Worm (Caenorhabditis elegans) whole organism, mixed stage, embryonic: Measurements from ENCODE around the gene T08E11.1.

Experiments used
- bed-3 ChIP-seq: fragments of 200-800 bp; sonication (Bioruptor generic); optimal IDR thresholded peaks from 3 replicates; lab custom pipeline; 2018; ENCODE audit warnings: mild to moderate bottlenecking, missing genetic modification characterization, moderate library complexity, missing compliant biosample characterization
- ceh-43 ChIP-seq: fragments of 200-800 bp; sonication (Bioruptor generic); optimal IDR thresholded peaks from 2 replicates; lab custom pipeline; 2018; ENCODE audit warnings: mild to moderate bottlenecking, missing genetic modification characterization, moderate library complexity, missing compliant biosample characterization
- ces-1 ChIP-seq: fragments of 150-350 bp; optimal IDR thresholded peaks from 2 replicates; lab custom pipeline; 2014; ENCODE audit warnings: missing biosample characterization, missing genetic modification reagents, missing genetic modification characterization
- elt-1 ChIP-seq: sonication (generic microtip); optimal IDR thresholded peaks from 2 replicates; lab custom pipeline; 2017; ENCODE audit warnings: missing genetic modification characterization, mild to moderate bottlenecking, missing compliant biosample characterization, antibody characterized with exemption, moderate library complexity, borderline replicate concordance; ENCODE audit not compliant: insufficient read depth
- elt-3 ChIP-seq: fragments of 150-350 bp; optimal IDR thresholded peaks from 2 replicates; lab custom pipeline; 2014; ENCODE audit warnings: missing biosample characterization, missing genetic modification characterization
- flh-1 ChIP-seq: fragments of 200-800 bp; sonication (Bioruptor generic); optimal IDR thresholded peaks from 2 replicates; lab custom pipeline; 2018; ENCODE audit warnings: mild to moderate bottlenecking, missing genetic modification characterization, moderate library complexity, missing compliant biosample characterization
- lin-13 ChIP-seq: fragments of 150-350 bp; optimal IDR thresholded peaks from 2 replicates; lab custom pipeline; 2014; ENCODE audit warnings: missing biosample characterization, missing genetic modification characterization
- lsy-2 ChIP-seq: fragments of 150-350 bp; optimal IDR thresholded peaks from 2 replicates; lab custom pipeline; 2014; ENCODE audit warnings: missing biosample characterization, missing genetic modification characterization
- mls-2 ChIP-seq: sonication (generic microtip); optimal IDR thresholded peaks from 2 replicates; lab custom pipeline; 2016; ENCODE audit warnings: mild to moderate bottlenecking, missing genetic modification characterization, moderate library complexity, missing compliant biosample characterization
- nhr-237 ChIP-seq: fragments of 150-350 bp; optimal IDR thresholded peaks from 2 replicates; lab custom pipeline; 2014; ENCODE audit warnings: missing biosample characterization, missing genetic modification characterization
- pha-4 ChIP-seq: fragments of 150-350 bp; optimal IDR thresholded peaks from 2 replicates; lab custom pipeline; 2018; ENCODE audit warnings: missing biosample characterization, missing genetic modification reagents, missing genetic modification characterization
- sem-2 ChIP-seq: fragments of 200-800 bp; sonication (Bioruptor generic); optimal IDR thresholded peaks from 2 replicates; lab custom pipeline; 2018; ENCODE audit warnings: mild to moderate bottlenecking, missing genetic modification characterization, missing compliant biosample characterization
- sptf-1 ChIP-seq: sonication (generic microtip); optimal IDR thresholded peaks from 2 replicates; lab custom pipeline; 2017; ENCODE audit warnings: mild to moderate bottlenecking, missing genetic modification characterization, moderate library complexity, missing compliant biosample characterization
- tbx-8 ChIP-seq: fragments of 200-800 bp; sonication (Bioruptor generic); optimal IDR thresholded peaks from 2 replicates; lab custom pipeline; 2018; ENCODE audit warnings: mild to moderate bottlenecking, missing genetic modification characterization, moderate library complexity, missing compliant biosample characterization
- ztf-11 ChIP-seq: fragments of 150-350 bp; optimal IDR thresholded peaks from 2 replicates; lab custom pipeline; 2014; ENCODE audit warnings: missing biosample characterization, missing genetic modification characterization

Gene T08E11.1

ce11 chrII:1886379-1886778 is 50.1 kb downstream of the T08E11.1 start, which contains the start of gene math-7:
Gene math-7, minus strand, starts transcription at chrII:1886479.
- no peak for TF ChIP-seq ztf-11 (tag; lab: Kevin White, UChicago)
- TF ChIP-seq flh-1 (GFP tag; lab: Kevin White, UChicago), result no peak
- TF ChIP-seq bed-3 (GFP tag; lab: Kevin White, UChicago), result no peak
- TF ChIP-seq mls-2 (tag; lab: Kevin White, UChicago), result no peak
- TF ChIP-seq ceh-43 (GFP tag; lab: Kevin White, UChicago), result no peak
- no peak for TF ChIP-seq pha-4 (tag; lab: Kevin White, UChicago)
- no peak for TF ChIP-seq elt-1 (tag; lab: Kevin White, UChicago)
- TF ChIP-seq sem-2 (GFP tag; lab: Kevin White, UChicago), result no peak
- no peak for TF ChIP-seq tbx-8
- TF ChIP-seq elt-3, result no peak
- TF ChIP-seq ces-1 (GFP tag; lab: Kevin White, UChicago), result no peak
- TF ChIP-seq, all 35 proteins: peak for 0

- TF ChIP-seq nhr-237 (tag; lab: Kevin White, UChicago) (no peak), lin-13 (tag; lab: Kevin White, UChicago) (no peak), elt-3 (no peak), ceh-43 (GFP tag; lab: Kevin White, UChicago) (no peak), sptf-1 (tag; lab: Kevin White, UChicago) (no peak), lsy-2 (tag; lab: Kevin White, UChicago) (no peak)
These were observed 52.8 kb downstream of the T08E11.1 start, which contains the start of gene math-8 for ce11 chrII:1889071-1889470. Gene math-8, minus strand, starts transcription at chrII:1889171.
